Fruit fly (Drosophila melanogaster) whole organism, embryonic: Measurements from ENCODE around the gene CG15390.

Source experiments
- Adf1 ChIP-seq: fragments of 200-800 bp; sonication (Bioruptor generic); IDR thresholded peaks from 2 replicates; pipeline ENCODE4 v1.3.6; 2022; ENCODE audit warnings: missing biosample characterization, missing genetic modification characterization
- CG11398 ChIP-seq: fragments of 200-800 bp; sonication (Bioruptor generic); optimal IDR thresholded peaks from 2 replicates; lab custom pipeline; 2016; ENCODE audit warnings: missing biosample characterization, missing genetic modification characterization
- CG12104 ChIP-seq: fragments of 200-800 bp; sonication (Bioruptor generic); optimal IDR thresholded peaks from 3 replicates; lab custom pipeline; 2016; ENCODE audit warnings: missing biosample characterization, missing genetic modification characterization
- CG12299 ChIP-seq: fragments of 200-800 bp; sonication (Bioruptor generic); optimal IDR thresholded peaks from 2 replicates; lab custom pipeline; 2018; ENCODE audit warnings: missing biosample characterization, mild to moderate bottlenecking, missing genetic modification characterization
- CG13424 ChIP-seq: fragments of 200-800 bp; sonication (Bioruptor generic); optimal IDR thresholded peaks from 2 replicates; lab custom pipeline; 2019; ENCODE audit warnings: missing biosample characterization, mild to moderate bottlenecking, missing genetic modification characterization, moderate library complexity
- CG17385 ChIP-seq: fragments of 200-800 bp; sonication (Bioruptor generic); optimal IDR thresholded peaks from 3 replicates; lab custom pipeline; 2018; ENCODE audit warnings: missing biosample characterization, mild to moderate bottlenecking, missing genetic modification characterization
- CG17829 ChIP-seq: fragments of 200-800 bp; optimal IDR thresholded peaks from 2 replicates; lab custom pipeline; 2019; ENCODE audit warnings: missing biosample characterization, mild to moderate bottlenecking, missing genetic modification characterization, moderate library complexity
- CG18011 ChIP-seq: fragments of 200-800 bp; sonication (Bioruptor generic); optimal IDR thresholded peaks from 2 replicates; lab custom pipeline; 2017; ENCODE audit warnings: missing biosample characterization, missing genetic modification characterization, mild to moderate bottlenecking, moderate library complexity, missing genotype
- CG2712 ChIP-seq: fragments of 200-800 bp; optimal IDR thresholded peaks from 3 replicates; lab custom pipeline; 2019; ENCODE audit warnings: missing biosample characterization, mild to moderate bottlenecking, missing genetic modification characterization, moderate library complexity
- CG3407 ChIP-seq: fragments of 200-800 bp; sonication (Bioruptor generic); optimal IDR thresholded peaks from 2 replicates; lab custom pipeline; 2018; ENCODE audit warnings: missing biosample characterization, mild to moderate bottlenecking, missing genetic modification characterization
- CG4328 ChIP-seq: fragments of 200-800 bp; sonication (Bioruptor generic); optimal IDR thresholded peaks from 3 replicates; lab custom pipeline; 2017; ENCODE audit warnings: missing biosample characterization, missing genetic modification reagents, missing genetic modification characterization
- CG5180 ChIP-seq: fragments of 200-800 bp; sonication (Bioruptor generic); optimal IDR thresholded peaks from 3 replicates; lab custom pipeline; 2017; ENCODE audit warnings: missing biosample characterization, missing genetic modification characterization, mild to moderate bottlenecking, moderate library complexity, missing genetic modification reagents
- CG5245 ChIP-seq: fragments of 200-800 bp; sonication (Bioruptor generic); optimal IDR thresholded peaks from 3 replicates; lab custom pipeline; 2016; ENCODE audit warnings: missing biosample characterization, missing genetic modification characterization
- CG6854 ChIP-seq: fragments of 200-800 bp; sonication (Bioruptor generic); optimal IDR thresholded peaks from 3 replicates; lab custom pipeline; 2017; ENCODE audit warnings: missing biosample characterization, mild to moderate bottlenecking, missing genetic modification characterization
- CG7372 ChIP-seq: fragments of 200-800 bp; sonication (Bioruptor generic); IDR thresholded peaks from 2 replicates; pipeline ENCODE4 v1.3.6; 2022; ENCODE audit warnings: missing biosample characterization, missing genetic modification characterization
- CG8765 ChIP-seq: fragments of 200-800 bp; sonication (Bioruptor generic); IDR thresholded peaks from 2 replicates; pipeline ENCODE4 v1.3.6; 2022; ENCODE audit warnings: missing biosample characterization, missing genetic modification characterization
- CG9797 ChIP-seq: fragments of 200-800 bp; sonication (Bioruptor generic); optimal IDR thresholded peaks from 3 replicates; lab custom pipeline; 2018; ENCODE audit warnings: missing biosample characterization, mild to moderate bottlenecking, missing genetic modification characterization
- CG9817 ChIP-seq: fragments of 200-800 bp; sonication (Bioruptor generic); optimal IDR thresholded peaks from 2 replicates; lab custom pipeline; 2018; ENCODE audit warnings: missing biosample characterization, mild to moderate bottlenecking, missing genetic modification characterization, moderate library complexity
- CHES-1-like ChIP-seq: fragments of 200-800 bp; sonication (Bioruptor generic); optimal IDR thresholded peaks from 2 replicates; lab custom pipeline; 2016; ENCODE audit warnings: missing biosample characterization, missing genetic modification characterization
- Dad ChIP-seq: fragments of 200-800 bp; sonication (Bioruptor generic); optimal IDR thresholded peaks from 3 replicates; lab custom pipeline; 2016; ENCODE audit warnings: missing biosample characterization, missing genetic modification characterization
- Dek ChIP-seq: fragments of 200-800 bp; sonication (Bioruptor generic); optimal IDR thresholded peaks from 3 replicates; lab custom pipeline; 2019; ENCODE audit warnings: missing biosample characterization, mild to moderate bottlenecking, missing genetic modification characterization, moderate library complexity
- Eip74EF ChIP-seq, 2 experiments: fragments of 200-800 bp in 1 of 2; fragments of >200 bp in 1 of 2; sonication (Bioruptor generic) in 1 of 2; optimal IDR thresholded peaks; 2 replicates each; lab custom pipeline; 2017 to 2019; ENCODE audit warnings: missing biosample characterization in 2 of 2, missing genetic modification characterization in 2 of 2, mild to moderate bottlenecking in 1 of 2, moderate library complexity in 1 of 2
- Fer1 ChIP-seq: fragments of 200-800 bp; sonication (Bioruptor generic); optimal IDR thresholded peaks from 2 replicates; lab custom pipeline; 2017; ENCODE audit warnings: missing biosample characterization, mild to moderate bottlenecking, missing genetic modification characterization
- Hey ChIP-seq: fragments of 200-800 bp; sonication (Bioruptor generic); optimal IDR thresholded peaks from 3 replicates; lab custom pipeline; 2018; ENCODE audit warnings: missing biosample characterization, mild to moderate bottlenecking, missing genetic modification characterization
- Jarid2 ChIP-seq: fragments of 200-800 bp; sonication (Bioruptor generic); optimal IDR thresholded peaks from 3 replicates; lab custom pipeline; 2017; ENCODE audit warnings: mild to moderate bottlenecking, missing biosample characterization, missing genetic modification reagents, missing genetic modification characterization
- Lpt ChIP-seq: fragments of >200 bp; optimal IDR thresholded peaks from 2 replicates; lab custom pipeline; 2018; ENCODE audit warnings: missing biosample characterization, missing genetic modification characterization
- Mrtf ChIP-seq: fragments of 200-800 bp; sonication (Bioruptor generic); IDR thresholded peaks from 3 replicates; pipeline ENCODE4 v1.3.6; 2022; ENCODE audit warnings: missing biosample characterization, missing genetic modification characterization
- NFAT ChIP-seq: fragments of 200-800 bp; sonication (Bioruptor generic); IDR thresholded peaks from 2 replicates; pipeline ENCODE4 v1.3.6; 2022; ENCODE audit warnings: missing biosample characterization, missing genetic modification characterization
- Oli ChIP-seq: fragments of 200-800 bp; sonication (Bioruptor generic); optimal IDR thresholded peaks from 2 replicates; lab custom pipeline; 2018; ENCODE audit warnings: missing biosample characterization, mild to moderate bottlenecking, missing genetic modification characterization, moderate library complexity
- ac ChIP-seq: fragments of 200-800 bp; sonication (Bioruptor generic); optimal IDR thresholded peaks from 3 replicates; lab custom pipeline; 2017; ENCODE audit warnings: missing biosample characterization, mild to moderate bottlenecking, missing genetic modification characterization
- ap ChIP-seq: fragments of 200-800 bp; sonication (Bioruptor generic); IDR thresholded peaks from 2 replicates; pipeline ENCODE4 v1.3.6; 2022; ENCODE audit warnings: missing biosample characterization, missing genetic modification characterization
- croc ChIP-seq: fragments of 200-800 bp; sonication (Bioruptor generic); conservative IDR thresholded peaks from 3 replicates; pipeline ENCODE4 v1.3.6; 2022; ENCODE audit warnings: missing biosample characterization, missing genetic modification characterization
- crol ChIP-seq: fragments of 200-800 bp; sonication (Bioruptor generic); IDR thresholded peaks from 2 replicates; pipeline ENCODE4 v1.3.6; 2022; ENCODE audit warnings: missing biosample characterization, missing genetic modification characterization
- disco-r ChIP-seq: fragments of 200-800 bp; sonication (Bioruptor generic); optimal IDR thresholded peaks from 2 replicates; lab custom pipeline; 2016; ENCODE audit warnings: missing biosample characterization, missing genetic modification characterization
- dysf ChIP-seq: fragments of 200-800 bp; sonication (Bioruptor generic); IDR thresholded peaks from 3 replicates; pipeline ENCODE4 v1.3.6; 2022; ENCODE audit warnings: missing biosample characterization, missing genetic modification characterization
- fru ChIP-seq: fragments of >200 bp; optimal IDR thresholded peaks from 2 replicates; lab custom pipeline; 2017
- hkb ChIP-seq, 2 experiments: fragments of 200-800 bp in 1 of 2; fragments of >200 bp in 1 of 2; sonication (Bioruptor generic) in 1 of 2; IDR thresholded peaks in 1 of 2; optimal IDR thresholded peaks in 1 of 2; 2 replicates each; pipeline versions ENCODE4 v1.3.6 to Lab custom; 2017 to 2022; ENCODE audit warnings: missing biosample characterization in 1 of 2, missing genetic modification characterization in 1 of 2
- pnt ChIP-seq: fragments of 200-800 bp; sonication (Bioruptor generic); optimal IDR thresholded peaks from 3 replicates; lab custom pipeline; 2016; ENCODE audit warnings: missing biosample characterization, missing genetic modification characterization
- sd ChIP-seq: fragments of 200-800 bp; sonication (Bioruptor generic); optimal IDR thresholded peaks from 3 replicates; lab custom pipeline; 2018; ENCODE audit warnings: missing biosample characterization, mild to moderate bottlenecking, missing genetic modification characterization, moderate library complexity
- sens ChIP-seq: fragments of 200-800 bp; sonication (Bioruptor generic); peaks from one replicate; lab custom pipeline; 2016; ENCODE audit warnings: missing biosample characterization, missing genetic modification characterization
- slp2 ChIP-seq: fragments of 200-800 bp; sonication (Bioruptor generic); optimal IDR thresholded peaks from 2 replicates; lab custom pipeline; 2016; ENCODE audit warnings: missing biosample characterization, missing genetic modification characterization
- sr ChIP-seq: fragments of 200-800 bp; sonication (Bioruptor generic); IDR thresholded peaks from 3 replicates; pipeline ENCODE4 v1.3.6; 2022; ENCODE audit warnings: missing biosample characterization, missing genetic modification characterization
- ssp ChIP-seq: fragments of 200-800 bp; sonication (Bioruptor generic); IDR thresholded peaks from 2 replicates; pipeline ENCODE4 v1.3.6; 2022; ENCODE audit warnings: missing biosample characterization, missing genetic modification characterization
- tap ChIP-seq: fragments of 200-800 bp; optimal IDR thresholded peaks from 3 replicates; lab custom pipeline; 2019; ENCODE audit warnings: missing biosample characterization, mild to moderate bottlenecking, missing genetic modification characterization, moderate library complexity
- tx ChIP-seq: fragments of 200-800 bp; sonication (Bioruptor generic); optimal IDR thresholded peaks from 2 replicates; lab custom pipeline; 2016; ENCODE audit warnings: missing biosample characterization, missing genetic modification characterization
- unc-4 ChIP-seq: fragments of 200-800 bp; sonication (Bioruptor generic); IDR thresholded peaks from 2 replicates; pipeline ENCODE4 v1.3.6; 2022; ENCODE audit warnings: missing biosample characterization, missing genetic modification characterization; ENCODE audit not compliant: partially characterized antibody
- vnd ChIP-seq: fragments of 200-800 bp; sonication (Bioruptor generic); IDR thresholded peaks from 3 replicates; pipeline ENCODE4 v1.3.6; 2022; ENCODE audit warnings: missing biosample characterization, missing genetic modification characterization; ENCODE audit not compliant: partially characterized antibody
- wek ChIP-seq: fragments of 200-800 bp; sonication (Bioruptor generic); optimal IDR thresholded peaks from 3 replicates; lab custom pipeline; 2018; ENCODE audit warnings: missing biosample characterization, mild to moderate bottlenecking, missing genetic modification characterization, moderate library complexity
- z ChIP-seq: fragments of 200-800 bp; sonication (Bioruptor generic); IDR thresholded peaks from 3 replicates; pipeline ENCODE4 v1.3.6; 2022; ENCODE audit warnings: missing biosample characterization, missing genetic modification characterization
- zfh1 ChIP-seq: fragments of 200-800 bp; sonication (Bioruptor generic); IDR thresholded peaks from 3 replicates; pipeline ENCODE4 v1.3.6; 2022; ENCODE audit warnings: missing biosample characterization, missing genetic modification characterization

Gene CG15390

dm6 chr2L:2363626-2364147, 10.8 kb upstream of the CG15390 start (continued):
- TF ChIP-seq CG6854 (GFP tag; lab: Kevin White, UChicago) (peak; percentile 86), Fer1 (GFP tag; lab: Kevin White, UChicago) (peak; percentile 92), Jarid2 (GFP tag; lab: Kevin White, UChicago) (peak; percentile 66), CG17829 (tag; lab: Kevin White, UChicago) (peak; percentile 93), Mrtf (GFP tag; lab: Robert Waterston, UW) (peak; percentile 68; the same call in 2 of the 3 replicates), sens (GFP tag; lab: Kevin White, UChicago) (peak; percentile 95), CG17385 (peak; percentile 87), ssp (GFP tag; lab: Robert Waterston, UW) (peak; percentile 17; the same call in 1 of the 2 replicates), CG5245 (GFP tag; lab: Kevin White, UChicago) (peak; percentile 70), CG2712 (tag; lab: Kevin White, UChicago) (peak; percentile 94), CG13424 (peak; percentile 94), vnd (GFP tag; lab: Robert Waterston, UW) (no peak), Lpt (GFP tag; lab: Kevin White, UChicago) (no peak), unc-4 (no peak), Dad (GFP tag; lab: Kevin White, UChicago) (peak; percentile 56), CG4328 (GFP tag; lab: Kevin White, UChicago) (peak; percentile 85), Adf1 (GFP tag; lab: Robert Waterston, UW) (peak; percentile 55), CG8765 (GFP tag; lab: Robert Waterston, UW) (peak; percentile 13; the same call in 1 of the 2 replicates), CHES-1-like (GFP tag; lab: Kevin White, UChicago) (peak; percentile 45), ac (GFP tag; lab: Kevin White, UChicago) (peak; percentile 67), Oli (tag; lab: Kevin White, UChicago) (peak; percentile 91), CG18011 (GFP tag; lab: Kevin White, UChicago) (peak; percentile 47), CG7372 (GFP tag; lab: Robert Waterston, UW) (peak; percentile 80), zfh1 (GFP tag; lab: Robert Waterston, UW) (peak; percentile 79), hkb (optimal IDR thresholded peaks at IDR 0.05; lab: Kevin White, UChicago) (no peak), hkb (GFP tag; IDR thresholded peaks at IDR 0.05; lab: Robert Waterston, UW) (peak; percentile 93), CG12104 (GFP tag; lab: Kevin White, UChicago) (peak; percentile 70), Dek (tag; lab: Kevin White, UChicago) (peak; percentile 86), croc (peak; percentile 73), fru (lab: Kevin White, UChicago) (no peak), sr (GFP tag; lab: Robert Waterston, UW) (no peak), CG12299 (tag; lab: Kevin White, UChicago) (peak; percentile 91), CG9797 (no peak), sd (tag; lab: Kevin White, UChicago) (peak; percentile 84), wek (GFP tag; lab: Kevin White, UChicago) (peak; percentile 43), CG3407 (GFP tag; lab: Kevin White, UChicago) (peak; percentile 81), disco-r (GFP tag; lab: Kevin White, UChicago) (no peak), pnt (peak; percentile 56), ap (peak; percentile 85), z (GFP tag; lab: Robert Waterston, UW) (0 out of 3 replicates have a peak, but pooled peaks have one; percentile 46), slp2 (GFP tag; lab: Kevin White, UChicago) (peak; percentile 40), NFAT (peak; percentile 64), crol (GFP tag; lab: Robert Waterston, UW) (0 out of 2 replicates have a peak, but pooled peaks have one; percentile 24), CG11398 (no peak), dysf (peak; percentile 85), CG5180 (GFP tag; lab: Kevin White, UChicago) (peak; percentile 81), tx (GFP tag; lab: Kevin White, UChicago) (peak; percentile 36), Hey (tag; lab: Kevin White, UChicago) (peak; percentile 41), tap (tag; lab: Kevin White, UChicago) (peak; percentile 92), Eip74EF (GFP tag; optimal IDR thresholded peaks at IDR 0.05; lab: Kevin White, UChicago) (peak in 1 of 2 experiments; percentile 92), CG9817 (peak; percentile 85)
